Worm (Caenorhabditis elegans): ENCODE results near the gene F59E12.15.

ce11 chrII:5640362-5641079 lies 12.3 kb upstream of the F59E12.15 start:
- TF ChIP-seq ccch-3 (GFP tag; optimal IDR thresholded peaks at IDR 0.05) (no peak), nfya-1 (tag; optimal IDR thresholded peaks at IDR 0.05; ENCODE audit: borderline replicate concordance, insufficient read depth) (no peak), T07F8.4 (tag; optimal IDR thresholded peaks at IDR 0.05) (no peak), cebp-2 (GFP tag; IDR thresholded peaks at IDR 0.05) (no peak), bed-2 (GFP tag; IDR thresholded peaks at IDR 0.05) (no peak), snpc-4 (GFP tag; optimal IDR thresholded peaks at IDR 0.05) (no peak), snpc-4 (tag; optimal IDR thresholded peaks at IDR 0.05) (no peak), hrde-1 (tag; optimal IDR thresholded peaks at IDR 0.05; ENCODE audit: borderline replicate concordance) (no peak)
